Comparison of ENCODE assay signal across 5 worm cellular contexts in genomic region chrIV:12771414-12771813, ce11.
TF ChIP-seq lines count a peak whose summit lies in the region.

No protein-coding gene starts in this region.

TF ChIP-seq in whole organism, L1 larva, 84 proteins besides CTCF, POLR2A, EP300 and RAD21 (continued from another document and continues in another):
- TF ChIP-seq ceh-63 (GFP tag; optimal IDR thresholded peaks at IDR 0.05; lab: Kevin White, UChicago) (no peak), vab-15 (tag; optimal IDR thresholded peaks at IDR 0.05; lab: Kevin White, UChicago) (no peak), mab-9 (GFP tag; IDR thresholded peaks at IDR 0.05; lab: Robert Waterston, UW) (0 out of 2 replicates have a peak, but pooled peaks have one; percentile 19), lin-15B (tag; optimal IDR thresholded peaks at IDR 0.05; lab: Kevin White, UChicago) (no peak), alr-1 (tag; optimal IDR thresholded peaks at IDR 0.05; lab: Kevin White, UChicago; ENCODE audit: borderline replicate concordance) (no peak), sup-37 (GFP tag; optimal IDR thresholded peaks at IDR 0.05; lab: Kevin White, UChicago) (no peak), nhr-19 (GFP tag; conservative IDR thresholded peaks at IDR 0.05; lab: Robert Waterston, UW) (no peak; the same call in 1 of the 2 replicates), zag-1 (tag; optimal IDR thresholded peaks at IDR 0.05; lab: Kevin White, UChicago) (peak; percentile 18), jun-1 (tag; optimal IDR thresholded peaks at IDR 0.05; lab: Kevin White, UChicago) (peak; percentile 36), fkh-8 (tag; optimal IDR thresholded peaks at IDR 0.05; lab: Kevin White, UChicago) (peak; percentile 92), hlh-4 (tag; optimal IDR thresholded peaks at IDR 0.05; lab: Kevin White, UChicago) (no peak), snpc-4 (tag; optimal IDR thresholded peaks at IDR 0.05; lab: Kevin White, UChicago) (no peak), pag-3 (tag; optimal IDR thresholded peaks at IDR 0.05; lab: Kevin White, UChicago; ENCODE audit: borderline replicate concordance, insufficient read depth) (no peak), fkh-10 (GFP tag; optimal IDR thresholded peaks at IDR 0.05; lab: Kevin White, UChicago) (peak; percentile 68), nhr-76 (tag; optimal IDR thresholded peaks at IDR 0.05; lab: Kevin White, UChicago) (no peak), nhr-12 (tag; optimal IDR thresholded peaks at IDR 0.05; lab: Kevin White, UChicago) (no peak), ama-1 (optimal IDR thresholded peaks at IDR 0.05; lab: Kevin White, UChicago) (no peak), aly-2 (tag; optimal IDR thresholded peaks at IDR 0.05; lab: Kevin White, UChicago) (no peak), isw-1 (GFP tag; IDR thresholded peaks at IDR 0.05; lab: Robert Waterston, UW) (peak; percentile 48), Y116A8C.19 (tag; optimal IDR thresholded peaks at IDR 0.05; lab: Kevin White, UChicago; ENCODE audit: borderline replicate concordance) (no peak), hlh-17 (GFP tag; optimal IDR thresholded peaks at IDR 0.05; lab: Kevin White, UChicago; ENCODE audit: borderline replicate concordance) (no peak), ets-5 (GFP tag; IDR thresholded peaks at IDR 0.05; lab: Robert Waterston, UW) (no peak), xbp-1 (tag; optimal IDR thresholded peaks at IDR 0.05; lab: Kevin White, UChicago) (peak; percentile 29), dsc-1 (tag; optimal IDR thresholded peaks at IDR 0.05; lab: Kevin White, UChicago) (peak; percentile 65), pax-3 (tag; optimal IDR thresholded peaks at IDR 0.05; lab: Kevin White, UChicago) (peak; percentile 43), skn-1 (tag; optimal IDR thresholded peaks at IDR 0.05; lab: Kevin White, UChicago) (no peak)

TF ChIP-seq in whole organism, L2 larva, 48 proteins besides CTCF, POLR2A, EP300 and RAD21 (continued from another document):
- peak; percentile 28 for TF ChIP-seq egl-27 (tag; optimal IDR thresholded peaks at IDR 0.05; lab: Kevin White, UChicago)
- no peak for TF ChIP-seq nhr-21 (tag; optimal IDR thresholded peaks at IDR 0.05; lab: Kevin White, UChicago)
- no peak for TF ChIP-seq ceh-16 (tag; optimal IDR thresholded peaks at IDR 0.05; lab: Kevin White, UChicago)
- TF ChIP-seq nhr-237 (tag; optimal IDR thresholded peaks at IDR 0.05; lab: Kevin White, UChicago): no peak
- TF ChIP-seq ZK546.5 (tag; optimal IDR thresholded peaks at IDR 0.05; lab: Kevin White, UChicago): no peak
- peak; percentile 64 for TF ChIP-seq lin-11 (tag; optimal IDR thresholded peaks at IDR 0.05; lab: Kevin White, UChicago)
- TF ChIP-seq nhr-23 (tag; optimal IDR thresholded peaks at IDR 0.05; lab: Kevin White, UChicago): no peak
- TF ChIP-seq peb-1 (tag; optimal IDR thresholded peaks at IDR 0.05; lab: Kevin White, UChicago): no peak
- TF ChIP-seq nhr-129 (tag; optimal IDR thresholded peaks at IDR 0.05; lab: Kevin White, UChicago): peak; percentile 61
- TF ChIP-seq mdl-1 (tag; optimal IDR thresholded peaks at IDR 0.05; lab: Kevin White, UChicago): peak; percentile 50 to 80
- no peak for TF ChIP-seq ztf-1 (GFP tag; conservative IDR thresholded peaks at IDR 0.05; lab: Robert Waterston, UW)
- TF ChIP-seq nhr-77 (tag; optimal IDR thresholded peaks at IDR 0.05; lab: Kevin White, UChicago): no peak
- no peak for TF ChIP-seq lin-39 (tag; optimal IDR thresholded peaks at IDR 0.05; lab: Kevin White, UChicago)
- TF ChIP-seq ztf-11 (tag; optimal IDR thresholded peaks at IDR 0.05; lab: Kevin White, UChicago): no peak

TF ChIP-seq in whole organism, L3 larva, 47 proteins besides CTCF, POLR2A, EP300 and RAD21 (continued from another document):
- TF ChIP-seq nhr-43 (tag; optimal IDR thresholded peaks at IDR 0.05; lab: Kevin White, UChicago; ENCODE audit: poor library complexity, severe bottlenecking) (no peak), zag-1 (tag; optimal IDR thresholded peaks at IDR 0.05; lab: Kevin White, UChicago) (no peak), unc-62 (GFP tag; optimal IDR thresholded peaks at IDR 0.05; lab: Kevin White, UChicago) (no peak), fos-1 (tag; optimal IDR thresholded peaks at IDR 0.05; lab: Kevin White, UChicago) (no peak), elt-2 (tag; optimal IDR thresholded peaks at IDR 0.05; lab: Kevin White, UChicago) (no peak), pha-4 (tag; optimal IDR thresholded peaks at IDR 0.05; lab: Kevin White, UChicago) (no peak), fkh-10 (GFP tag; optimal IDR thresholded peaks at IDR 0.05; lab: Kevin White, UChicago) (peak; percentile 65), snpc-4 (tag; optimal IDR thresholded peaks at IDR 0.05; lab: Kevin White, UChicago) (peak; percentile 20), ztf-4 (tag; optimal IDR thresholded peaks at IDR 0.05; lab: Kevin White, UChicago) (no peak)

TF ChIP-seq in whole organism, L4 larva, 104 proteins besides CTCF, POLR2A, EP300 and RAD21 (continued from another document and continues in another):
- TF ChIP-seq pqm-1 (tag; optimal IDR thresholded peaks at IDR 0.05; lab: Kevin White, UChicago) (no peak), ama-1 (optimal IDR thresholded peaks at IDR 0.05; lab: Kevin White, UChicago) (no peak), ceh-20 (GFP tag; IDR thresholded peaks at IDR 0.05; lab: Robert Waterston, UW) (0 out of 2 replicates have a peak, but pooled peaks have one; percentile 22), lin-39 (tag; optimal IDR thresholded peaks at IDR 0.05; lab: Kevin White, UChicago) (no peak), unc-62 (GFP tag; optimal IDR thresholded peaks at IDR 0.05 in 1 of 2; lab: Kevin White, UChicago) (peak in 1 of 2 experiments; percentile 93), unc-62 (tag; optimal IDR thresholded peaks at IDR 0.05; lab: Kevin White, UChicago) (no peak), ctbp-1 (GFP tag; IDR thresholded peaks at IDR 0.05; lab: Robert Waterston, UW) (peak; percentile 74), ceh-62 (tag; optimal IDR thresholded peaks at IDR 0.05; lab: Kevin White, UChicago) (no peak), lin-15B (tag; optimal IDR thresholded peaks at IDR 0.05; lab: Kevin White, UChicago) (no peak), lin-13 (GFP tag; optimal IDR thresholded peaks at IDR 0.05; lab: Kevin White, UChicago) (no peak), gei-8 (GFP tag; optimal IDR thresholded peaks at IDR 0.05; lab: Kevin White, UChicago) (no peak), dmd-6 (GFP tag; IDR thresholded peaks at IDR 0.05; lab: Robert Waterston, UW) (no peak; the same call in 1 of the 2 replicates), spr-1 (tag; optimal IDR thresholded peaks at IDR 0.05; lab: Kevin White, UChicago) (no peak), vab-7 (GFP tag; IDR thresholded peaks at IDR 0.05; lab: Robert Waterston, UW) (peak; percentile 68; the same call in 1 of the 2 replicates), ceh-28 (tag; optimal IDR thresholded peaks at IDR 0.05; lab: Kevin White, UChicago) (no peak), tra-1 (GFP tag; IDR thresholded peaks at IDR 0.05; lab: Robert Waterston, UW) (0 out of 2 replicates have a peak, but pooled peaks have one; percentile 16), zip-2 (tag; optimal IDR thresholded peaks at IDR 0.05; lab: Kevin White, UChicago) (no peak), egl-43 (GFP tag; IDR thresholded peaks at IDR 0.05; lab: Robert Waterston, UW) (peak; percentile 85), php-3 (GFP tag; IDR thresholded peaks at IDR 0.05; lab: Robert Waterston, UW) (no peak), R02D3.7 (tag; optimal IDR thresholded peaks at IDR 0.05; lab: Kevin White, UChicago) (no peak), mes-2 (tag; optimal IDR thresholded peaks at IDR 0.05; lab: Kevin White, UChicago; ENCODE audit: poor library complexity, severe bottlenecking) (no peak), daf-12 (tag; optimal IDR thresholded peaks at IDR 0.05; lab: Kevin White, UChicago) (no peak), nhr-25 (tag; optimal IDR thresholded peaks at IDR 0.05; lab: Kevin White, UChicago; ENCODE audit: borderline replicate concordance, insufficient read depth) (no peak), lin-29 (GFP tag; IDR thresholded peaks at IDR 0.05; lab: Robert Waterston, UW) (no peak), Y5F2A.4 (GFP tag; optimal IDR thresholded peaks at IDR 0.05; lab: Kevin White, UChicago) (no peak), mxl-2 (GFP tag; conservative IDR thresholded peaks at IDR 0.05; lab: Robert Waterston, UW) (0 out of 2 replicates have a peak, but pooled peaks have one; percentile 52), nhr-11 (tag; optimal IDR thresholded peaks at IDR 0.05; lab: Kevin White, UChicago) (no peak), ces-1 (GFP tag; optimal IDR thresholded peaks at IDR 0.05; lab: Kevin White, UChicago) (no peak), F10B5.3 (tag; optimal IDR thresholded peaks at IDR 0.05; lab: Kevin White, UChicago) (no peak), jun-1 (tag; optimal IDR thresholded peaks at IDR 0.05; lab: Kevin White, UChicago) (no peak), nhr-42 (GFP tag; IDR thresholded peaks at IDR 0.05; lab: Robert Waterston, UW) (no peak), zfp-3 (GFP tag; conservative IDR thresholded peaks at IDR 0.05; lab: Robert Waterston, UW) (no peak), sdz-12 (GFP tag; optimal IDR thresholded peaks at IDR 0.05; lab: Kevin White, UChicago) (no peak), cey-2 (tag; optimal IDR thresholded peaks at IDR 0.05; lab: Kevin White, UChicago; ENCODE audit: borderline replicate concordance, insufficient read depth) (no peak), egl-27 (tag; optimal IDR thresholded peaks at IDR 0.05; lab: Kevin White, UChicago) (no peak), spr-3 (GFP tag; optimal IDR thresholded peaks at IDR 0.05; lab: Kevin White, UChicago) (no peak), pha-4 (GFP tag; IDR thresholded peaks at IDR 0.05; lab: Robert Waterston, UW) (no peak), pha-4 (tag; optimal IDR thresholded peaks at IDR 0.05; lab: Kevin White, UChicago) (no peak), duxl-1 (tag; optimal IDR thresholded peaks at IDR 0.05; lab: Kevin White, UChicago; ENCODE audit: poor library complexity) (no peak), nhr-10 (tag; optimal IDR thresholded peaks at IDR 0.05; lab: Kevin White, UChicago) (no peak), snpc-4 (tag; optimal IDR thresholded peaks at IDR 0.05; lab: Kevin White, UChicago) (no peak), lir-3 (tag; optimal IDR thresholded peaks at IDR 0.05; lab: Kevin White, UChicago) (no peak), hlh-11 (tag; optimal IDR thresholded peaks at IDR 0.05; lab: Kevin White, UChicago) (no peak), nhr-76 (tag; optimal IDR thresholded peaks at IDR 0.05; lab: Kevin White, UChicago) (no peak)

TF ChIP-seq in whole organism, late embryonic, 69 proteins besides CTCF, POLR2A, EP300 and RAD21 (continued from another document):
- TF ChIP-seq ceh-45 (GFP tag; IDR thresholded peaks at IDR 0.05; lab: Robert Waterston, UW) (0 out of 2 replicates have a peak, but pooled peaks have one; percentile 8), hlh-15 (tag; optimal IDR thresholded peaks at IDR 0.05; lab: Kevin White, UChicago) (no peak), ceh-6 (GFP tag; optimal IDR thresholded peaks at IDR 0.05; lab: Kevin White, UChicago) (no peak), nfya-1 (tag; optimal IDR thresholded peaks at IDR 0.05; lab: Kevin White, UChicago) (peak; percentile 44), pha-4 (tag; optimal IDR thresholded peaks at IDR 0.05; lab: Kevin White, UChicago) (no peak), ceh-30 (tag; optimal IDR thresholded peaks at IDR 0.05; lab: Kevin White, UChicago) (no peak), sox-4 (tag; optimal IDR thresholded peaks at IDR 0.05; lab: Kevin White, UChicago) (no peak), ceh-2 (tag; optimal IDR thresholded peaks at IDR 0.05; lab: Kevin White, UChicago) (no peak), ceh-34 (tag; optimal IDR thresholded peaks at IDR 0.05; lab: Kevin White, UChicago) (peak; percentile 59), pha-2 (tag; optimal IDR thresholded peaks at IDR 0.05; lab: Kevin White, UChicago) (no peak), rnt-1 (tag; optimal IDR thresholded peaks at IDR 0.05; lab: Kevin White, UChicago) (no peak), pat-9 (tag; optimal IDR thresholded peaks at IDR 0.05; lab: Kevin White, UChicago) (no peak), tbx-7 (tag; optimal IDR thresholded peaks at IDR 0.05; lab: Kevin White, UChicago) (no peak), nhr-232 (tag; optimal IDR thresholded peaks at IDR 0.05; lab: Kevin White, UChicago) (no peak), pax-1 (tag; optimal IDR thresholded peaks at IDR 0.05; lab: Kevin White, UChicago) (no peak), ceh-18 (tag; optimal IDR thresholded peaks at IDR 0.05; lab: Kevin White, UChicago) (peak; percentile 72), odd-2 (tag; optimal IDR thresholded peaks at IDR 0.05; lab: Kevin White, UChicago) (no peak), unc-55 (GFP tag; optimal IDR thresholded peaks at IDR 0.05; lab: Kevin White, UChicago) (no peak), fkh-6 (tag; optimal IDR thresholded peaks at IDR 0.05; lab: Kevin White, UChicago) (no peak), pag-3 (tag; optimal IDR thresholded peaks at IDR 0.05; lab: Kevin White, UChicago; ENCODE audit: borderline replicate concordance) (no peak), eyg-1 (tag; optimal IDR thresholded peaks at IDR 0.05; lab: Kevin White, UChicago) (no peak), fax-1 (tag; optimal IDR thresholded peaks at IDR 0.05; lab: Kevin White, UChicago) (peak; percentile 67), ref-2 (tag; optimal IDR thresholded peaks at IDR 0.05; lab: Kevin White, UChicago) (peak; percentile 56), mec-3 (tag; optimal IDR thresholded peaks at IDR 0.05; lab: Kevin White, UChicago; ENCODE audit: borderline replicate concordance) (peak; percentile 11), ttx-3 (tag; optimal IDR thresholded peaks at IDR 0.05; lab: Kevin White, UChicago) (no peak), unc-86 (tag; optimal IDR thresholded peaks at IDR 0.05; lab: Kevin White, UChicago) (peak; percentile 25), C38D4.7 (GFP tag; optimal IDR thresholded peaks at IDR 0.05; lab: Kevin White, UChicago) (no peak), ceh-24 (tag; optimal IDR thresholded peaks at IDR 0.05; lab: Kevin White, UChicago) (no peak), ceh-22 (tag; optimal IDR thresholded peaks at IDR 0.05; lab: Kevin White, UChicago) (no peak), sox-2 (GFP tag; IDR thresholded peaks at IDR 0.05; lab: Robert Waterston, UW) (no peak), dve-1 (tag; optimal IDR thresholded peaks at IDR 0.05; lab: Kevin White, UChicago) (no peak)
